Worm (Caenorhabditis elegans) whole organism, L4/young adult: Measurements from ENCODE around the gene dnj-9.

Source experiments
- W03F9.2 ChIP-seq: fragments of 150-350 bp; optimal IDR thresholded peaks from 2 replicates; lab custom pipeline; 2014; ENCODE audit warnings: missing biosample characterization, missing genetic modification characterization
- dao-5 ChIP-seq: sonication (generic microtip); optimal IDR thresholded peaks from 2 replicates; lab custom pipeline; 2016; ENCODE audit warnings: missing genotype, missing genetic modification characterization, moderate library complexity, missing compliant biosample characterization
- him-1 ChIP-seq: sonication (generic microtip); optimal IDR thresholded peaks from 2 replicates; lab custom pipeline; 2016; ENCODE audit warnings: missing genotype, missing genetic modification reagents, missing genetic modification characterization, missing compliant biosample characterization

dnj-9 gene

ce11 chrII:4870691-4871090 is 18.8 kb downstream of the dnj-9 start, which contains the start of gene col-20:
Gene col-20, minus strand, starts transcription at chrII:4870791.
- TF ChIP-seq W03F9.2 (tag; lab: Kevin White, UChicago) (no peak), him-1 (tag; lab: Kevin White, UChicago) (no peak), dao-5 (no peak)

DNA sequence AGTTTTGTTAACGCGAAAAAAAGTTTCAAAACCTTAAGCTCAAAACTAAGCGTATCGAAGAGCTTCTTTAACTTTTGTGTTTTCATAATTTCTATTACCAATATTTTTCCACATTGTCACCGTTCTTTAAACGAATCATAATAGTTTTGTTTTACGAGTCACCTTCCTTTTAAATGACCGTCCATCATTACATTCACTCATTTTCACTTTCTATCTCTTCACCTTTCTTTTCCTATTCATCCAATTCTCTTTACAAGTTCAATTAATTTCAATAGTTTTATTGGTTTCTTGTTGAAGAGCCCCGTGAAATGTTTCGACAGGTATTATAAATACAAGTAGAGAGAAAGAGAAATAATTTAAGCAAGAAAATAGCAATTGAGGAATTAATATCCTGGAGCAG is 20.0 kb downstream of the dnj-9 start:
- TF ChIP-seq him-1 (tag; lab: Kevin White, UChicago) (no peak), W03F9.2 (tag; lab: Kevin White, UChicago) (no peak), dao-5 (no peak)

DNA sequence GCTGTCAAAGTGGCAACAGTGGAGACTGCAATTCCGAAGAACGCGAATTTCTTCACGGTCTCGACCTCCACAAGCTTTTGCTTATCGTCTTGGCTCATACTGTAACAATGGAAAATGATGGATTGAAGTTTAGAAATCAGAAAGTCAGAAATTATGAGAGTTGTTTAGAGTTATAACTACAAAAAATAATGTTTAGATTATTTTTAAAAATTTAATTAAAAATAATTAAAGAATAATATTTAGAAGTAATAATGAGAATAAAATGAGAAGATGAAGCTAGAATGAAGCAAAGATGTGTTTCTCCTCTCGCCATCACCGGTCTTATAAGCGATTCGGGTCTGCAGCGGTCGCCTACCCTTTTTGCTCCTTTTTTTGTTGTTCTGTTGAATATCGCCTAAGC is 21.2 kb downstream of the dnj-9 start, which contains the start of gene col-73:
Gene col-73 (minus strand): TSS at position 101 of the 400 bp plus-strand sequence.
- TF ChIP-seq dao-5 (no peak), him-1 (tag; lab: Kevin White, UChicago) (no peak), W03F9.2 (tag; lab: Kevin White, UChicago) (no peak)

DNA sequence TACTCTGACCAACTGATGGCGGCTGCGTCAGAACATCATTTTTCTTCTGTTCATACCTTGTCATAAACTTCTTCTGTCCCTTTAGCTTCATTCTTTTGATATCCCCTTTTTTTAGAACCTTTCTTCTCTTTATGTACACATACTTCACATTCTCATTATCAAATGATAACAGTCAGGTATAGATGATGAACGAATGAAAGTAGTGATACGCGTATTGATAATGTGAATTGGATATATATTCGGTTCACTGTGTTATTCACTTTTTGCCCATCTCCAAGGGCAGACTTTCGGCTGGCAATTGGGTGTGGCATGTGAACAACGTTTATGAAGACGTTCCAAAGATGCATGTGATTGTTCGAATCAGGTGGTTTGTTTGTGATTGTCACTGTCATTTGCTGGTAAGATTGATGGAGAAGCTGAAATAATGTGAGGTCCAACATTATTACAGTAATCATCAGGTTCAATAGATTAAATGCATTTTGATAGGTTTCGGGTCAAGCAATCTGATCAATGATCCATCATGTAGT is 22.5 kb downstream of the dnj-9 start, which contains the start of gene F11G11.15:
Gene F11G11.15 (plus strand): TSS at position 511 of the 527 bp plus-strand sequence.
- TF ChIP-seq him-1 (tag; lab: Kevin White, UChicago) (no peak), dao-5 (no peak), W03F9.2 (tag; lab: Kevin White, UChicago) (no peak)

DNA sequence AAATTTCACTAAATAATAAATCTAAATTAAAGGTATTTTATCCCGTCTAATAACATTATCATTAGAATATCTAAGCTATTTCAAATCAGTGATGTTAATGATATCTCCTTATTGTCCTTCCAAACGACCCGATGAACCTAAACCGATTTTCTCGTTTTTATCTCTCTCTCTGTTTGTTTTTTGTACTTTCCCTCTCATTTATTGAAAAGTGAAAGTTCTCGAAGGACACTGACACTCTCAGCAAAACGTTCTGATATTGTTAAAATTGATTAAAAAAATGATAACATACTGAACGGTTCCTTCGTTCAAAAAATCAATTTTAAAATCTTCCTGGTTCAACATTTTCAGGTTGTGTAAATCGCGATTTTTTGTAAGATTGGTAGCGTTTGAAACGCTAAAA is 24.2 kb downstream of the dnj-9 start, which contains the start of gene F11G11.13:
Gene F11G11.13 (minus strand): TSS at position 89 of the 400 bp plus-strand sequence.
- TF ChIP-seq him-1 (tag; lab: Kevin White, UChicago) (no peak), W03F9.2 (tag; lab: Kevin White, UChicago) (no peak), dao-5 (no peak)

ce11 chrII:4879629-4880028 is 27.8 kb downstream of the dnj-9 start, which contains the start of gene gst-6:
Gene gst-6, plus strand, starts transcription at chrII:4879891.
- TF ChIP-seq W03F9.2 (tag; lab: Kevin White, UChicago) (no peak), dao-5 (no peak), him-1 (tag; lab: Kevin White, UChicago) (no peak)

- TF ChIP-seq him-1 (tag; lab: Kevin White, UChicago): no peak
- TF ChIP-seq W03F9.2 (tag; lab: Kevin White, UChicago): no peak
- no peak for TF ChIP-seq dao-5
Observed at ce11 chrII:4881727-4882126, 29.9 kb downstream of the dnj-9 start, which contains the start of gene gst-7. Gene gst-7, plus strand, starts transcription at chrII:4882062.

- TF ChIP-seq him-1 (tag; lab: Kevin White, UChicago): no peak
- no peak for TF ChIP-seq W03F9.2 (tag; lab: Kevin White, UChicago)
- TF ChIP-seq dao-5: no peak
Observed at ce11 chrII:4882498-4882897, 30.6 kb downstream of the dnj-9 start.

- no peak for TF ChIP-seq W03F9.2 (tag; lab: Kevin White, UChicago)
- no peak for TF ChIP-seq dao-5
- TF ChIP-seq him-1 (tag; lab: Kevin White, UChicago): no peak
Observed at ce11 chrII:4883412-4883811, 31.6 kb downstream of the dnj-9 start, which contains the start of gene gst-8. Gene gst-8, plus strand, starts transcription at chrII:4883712.

DNA sequence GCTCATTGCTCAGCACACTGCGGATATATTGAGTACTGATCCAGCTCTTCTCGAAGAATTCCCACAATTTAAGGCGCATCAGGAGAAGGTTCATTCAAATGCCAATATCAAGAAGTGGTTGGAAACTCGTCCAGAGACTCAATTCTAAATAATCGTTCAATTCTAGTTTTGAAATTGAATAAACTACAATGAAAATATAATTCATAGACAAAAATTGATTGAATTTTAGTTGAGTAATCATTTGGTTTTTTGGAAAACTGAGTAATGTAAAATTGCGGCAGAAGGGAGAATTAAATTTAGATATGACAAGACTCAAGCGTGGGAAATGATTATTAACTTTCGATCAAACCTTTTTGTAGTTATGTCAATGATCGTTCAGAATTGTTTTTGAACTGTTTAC is 32.5 kb downstream of the dnj-9 start:
- no peak for TF ChIP-seq dao-5
- no peak for TF ChIP-seq W03F9.2 (tag; lab: Kevin White, UChicago)
- no peak for TF ChIP-seq him-1 (tag; lab: Kevin White, UChicago)

DNA sequence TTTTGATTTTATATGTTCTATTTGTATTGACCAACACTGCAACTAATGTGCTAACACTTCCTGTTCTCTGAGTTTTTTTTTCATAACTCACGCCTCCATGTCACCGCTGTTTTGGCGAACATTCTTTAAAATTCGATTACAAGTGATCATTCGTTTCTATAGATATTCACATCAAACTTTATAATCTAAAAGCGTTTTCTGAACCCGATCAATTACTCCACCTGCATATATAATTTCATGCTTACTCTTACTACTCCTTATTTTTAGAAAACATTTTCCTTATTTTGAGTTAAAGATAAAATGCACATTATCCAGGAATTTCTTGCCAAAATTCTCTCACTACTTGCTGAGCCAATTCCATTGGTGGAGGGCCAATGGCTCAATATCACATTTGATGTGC is 34.1 kb downstream of the dnj-9 start, which contains the start of gene R05F9.7:
Gene R05F9.7 (plus strand): TSS at position 301 of the 400 bp plus-strand sequence.
- TF ChIP-seq W03F9.2 (tag; lab: Kevin White, UChicago) (no peak), him-1 (tag; lab: Kevin White, UChicago) (no peak), dao-5 (no peak)

DNA sequence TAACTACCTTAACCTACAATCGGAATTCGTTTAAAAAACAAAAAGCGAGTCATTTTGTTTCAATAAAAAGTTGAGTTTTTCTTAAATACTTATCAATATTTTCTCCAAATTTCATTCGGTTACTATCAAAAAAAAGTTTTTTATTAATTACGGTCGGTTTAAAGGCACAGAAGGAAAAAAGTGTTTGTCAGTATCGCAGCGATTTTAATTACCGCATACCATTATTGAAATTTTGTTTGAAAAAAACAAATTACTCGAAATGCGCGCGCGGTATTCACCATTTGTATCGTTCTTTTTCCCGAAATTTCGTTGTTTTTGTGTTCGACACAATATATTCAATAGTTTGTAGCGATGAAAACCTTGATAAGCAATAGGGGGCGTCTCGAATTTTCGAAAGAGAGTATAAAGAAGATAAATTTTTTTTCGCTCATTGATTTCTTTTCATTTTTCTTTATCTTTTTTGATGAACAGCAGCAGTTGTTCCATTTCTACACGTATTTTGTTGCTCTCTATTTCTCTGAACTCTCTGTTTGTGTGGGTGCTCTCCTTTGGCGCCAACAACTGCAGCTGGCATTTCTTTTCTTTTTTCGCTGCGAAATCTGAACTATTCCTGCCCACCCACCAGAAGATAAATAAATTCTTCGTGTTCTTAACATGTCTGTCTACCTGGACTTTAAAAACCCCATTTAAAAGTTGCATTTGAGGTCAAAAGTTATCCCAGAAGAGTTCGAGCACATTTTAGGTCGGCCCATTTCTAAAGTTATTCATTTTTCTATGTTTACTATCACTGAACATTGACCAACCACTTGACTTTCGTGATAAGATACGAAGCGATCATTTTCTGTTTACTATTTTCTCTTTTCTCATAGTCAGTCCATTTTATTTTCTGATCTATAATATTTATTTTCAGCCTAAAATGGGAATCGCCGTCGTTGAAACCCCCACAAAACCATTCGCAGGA is 37.0 kb downstream of the dnj-9 start, which contains the start of gene pgm-1:
Gene pgm-1 (plus strand): TSS at position 911 of the 961 bp plus-strand sequence.
- TF ChIP-seq dao-5: no peak
- TF ChIP-seq W03F9.2 (tag; lab: Kevin White, UChicago): no peak
- TF ChIP-seq him-1 (tag; lab: Kevin White, UChicago): no peak

DNA sequence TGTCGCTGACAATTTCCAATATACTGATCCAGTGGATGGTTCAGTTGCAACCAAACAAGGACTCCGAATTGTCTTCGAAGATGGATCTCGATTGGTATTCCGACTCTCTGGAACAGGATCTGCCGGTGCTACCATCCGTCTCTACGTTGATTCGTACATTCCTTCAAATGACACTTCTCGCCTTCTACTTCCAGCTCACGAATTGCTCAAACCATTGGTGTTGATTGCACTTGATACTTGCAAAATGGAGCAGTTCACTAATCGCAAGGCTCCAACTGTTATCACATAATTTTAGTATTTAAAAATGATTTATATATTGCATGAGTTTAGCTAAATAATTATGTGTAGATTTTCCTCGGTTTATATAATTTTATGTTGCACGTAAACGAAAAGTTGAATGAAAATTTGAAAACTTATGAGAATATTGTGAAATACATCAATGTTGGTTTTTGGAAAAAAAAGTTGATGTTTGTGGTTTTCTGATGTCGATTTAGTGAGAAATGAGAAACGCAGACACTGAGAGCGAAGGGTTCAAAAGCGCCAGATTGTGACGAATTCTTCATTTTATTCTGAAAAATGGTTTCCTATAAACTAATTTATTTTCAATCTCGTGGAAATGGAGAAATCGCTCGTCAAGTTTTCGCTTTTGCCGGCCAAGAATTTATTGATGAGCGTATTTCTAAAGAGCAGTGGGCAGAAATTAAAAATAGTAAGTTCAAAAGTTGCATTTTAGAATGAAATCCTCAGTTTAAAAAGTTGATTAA is 39.3 kb downstream of the dnj-9 start, which contains the start of gene gst-9:
Gene gst-9 (plus strand): TSS at position 574 of the 764 bp plus-strand sequence.
- TF ChIP-seq dao-5: no peak
- no peak for TF ChIP-seq W03F9.2 (tag; lab: Kevin White, UChicago)
- no peak for TF ChIP-seq him-1 (tag; lab: Kevin White, UChicago)
